Fruit fly (Drosophila melanogaster): ENCODE measurements around the gene Cpsf73.

DNA sequence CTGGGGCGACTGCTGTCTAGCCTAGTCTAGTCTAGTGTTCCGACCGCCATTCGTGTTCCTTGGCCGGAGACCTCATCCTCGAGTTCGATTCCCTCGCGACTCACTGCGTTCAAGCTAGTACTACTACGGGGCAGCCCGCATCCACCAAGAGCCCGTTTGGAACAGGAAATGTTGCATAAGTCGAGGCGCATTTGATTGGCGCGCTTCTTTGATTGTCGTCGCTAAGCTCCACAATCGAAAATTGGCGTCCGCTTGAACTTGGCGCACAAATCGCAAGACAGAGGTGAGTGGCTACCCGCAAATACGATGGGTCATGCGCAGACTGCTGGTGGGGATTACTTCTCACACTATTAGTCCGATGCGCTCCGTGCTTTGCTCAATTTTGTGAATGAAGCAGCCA is 17.7 kb upstream of the Cpsf73 start:
- TF ChIP-seq EcR (GFP tag; optimal IDR thresholded peaks at IDR 0.05) (no peak), Pif1B (GFP tag; optimal IDR thresholded peaks at IDR 0.05) (no peak), D1 (tag; optimal IDR thresholded peaks at IDR 0.05) (no peak), CG12605 (GFP tag; IDR thresholded peaks at IDR 0.05) (no peak), rn (GFP tag; IDR thresholded peaks at IDR 0.05) (no peak), Pif1A (GFP tag; optimal IDR thresholded peaks at IDR 0.05) (no peak), CG17806 (tag; optimal IDR thresholded peaks at IDR 0.05) (no peak), CG10348 (GFP tag; IDR thresholded peaks at IDR 0.05) (no peak), gl (tag; optimal IDR thresholded peaks at IDR 0.05) (no peak), fd96Ca (GFP tag; IDR thresholded peaks at IDR 0.05) (no peak), CG34367 (tag; optimal IDR thresholded peaks at IDR 0.05) (no peak), Ets98B (GFP tag; IDR thresholded peaks at IDR 0.05) (no peak)
